Fruit fly (Drosophila melanogaster) whole organism, prepupa: ENCODE results near the gene Usp8.

ENCODE experiments used
- CG10631 ChIP-seq: fragments of 200-800 bp; sonication (Bioruptor generic); optimal IDR thresholded peaks from 2 replicates; lab custom pipeline; 2016; ENCODE audit warnings: missing biosample characterization, missing genetic modification characterization
- CG11762 ChIP-seq: fragments of 200-800 bp; sonication (Bioruptor generic); optimal IDR thresholded peaks from 3 replicates; lab custom pipeline; 2016; ENCODE audit warnings: missing biosample characterization, missing genetic modification characterization; ENCODE audit not compliant: insufficient read depth
- CG1621 ChIP-seq: fragments of 200-800 bp; sonication (Bioruptor generic); optimal IDR thresholded peaks from 3 replicates; lab custom pipeline; 2018; ENCODE audit warnings: missing biosample characterization, mild to moderate bottlenecking, missing genetic modification characterization
- CG3919 ChIP-seq: fragments of 200-800 bp; sonication (Bioruptor generic); optimal IDR thresholded peaks from 3 replicates; lab custom pipeline; 2016; ENCODE audit warnings: missing biosample characterization, missing genetic modification characterization
- Eip78C ChIP-seq: fragments of 200-800 bp; sonication (Bioruptor generic); peaks from one replicate; lab custom pipeline; 2016; ENCODE audit warnings: missing biosample characterization, missing genetic modification characterization
- OdsH ChIP-seq: fragments of 200-800 bp; sonication (Bioruptor generic); optimal IDR thresholded peaks from 3 replicates; lab custom pipeline; 2016; ENCODE audit warnings: missing biosample characterization, missing genetic modification characterization
- acj6 ChIP-seq: fragments of 200-800 bp; sonication (Bioruptor generic); optimal IDR thresholded peaks from 3 replicates; lab custom pipeline; 2016; ENCODE audit warnings: missing biosample characterization, missing genetic modification characterization
- fd85E ChIP-seq: fragments of 200-800 bp; sonication (Bioruptor generic); optimal IDR thresholded peaks from 3 replicates; lab custom pipeline; 2016; ENCODE audit warnings: missing biosample characterization, missing genetic modification characterization

dm6 chr3R:21101453-21102214, 32.4 kb upstream of the Usp8 start, which contains the start of the genes CG7044 and Tbc1d22:
- no peak for TF ChIP-seq CG10631 (GFP tag; lab: Kevin White, UChicago)
- TF ChIP-seq Eip78C (GFP tag; lab: Kevin White, UChicago): peak; percentile 33
- no peak for TF ChIP-seq CG3919 (GFP tag; lab: Kevin White, UChicago)
- TF ChIP-seq OdsH (GFP tag; lab: Kevin White, UChicago): no peak
- TF ChIP-seq CG1621 (tag; lab: Kevin White, UChicago): no peak
- no peak for TF ChIP-seq fd85E (GFP tag; lab: Kevin White, UChicago)
- no peak for TF ChIP-seq CG11762 (GFP tag; lab: Kevin White, UChicago)
- peak; percentile 47 for TF ChIP-seq acj6
